Worm (Caenorhabditis elegans): ENCODE data around the gene daf-14.

- TF ChIP-seq ceh-83 (GFP tag; optimal IDR thresholded peaks at IDR 0.05) (no peak), nhr-2 (tag; optimal IDR thresholded peaks at IDR 0.05) (no peak), lin-13 (tag; optimal IDR thresholded peaks at IDR 0.05) (no peak)
These were observed 2.6 kb downstream of the daf-14 start for ce11 chrIV:10252886-10253639.
